Worm (Caenorhabditis elegans): ENCODE data around the gene T21B4.15.

T21B4.15 gene

ce11 chrII:12518008-12518407 is 28.0 kb downstream of the T21B4.15 start (continued):
- TF ChIP-seq mxl-3 (GFP tag; optimal IDR thresholded peaks at IDR 0.05): no peak

- peak; percentile 94 for TF ChIP-seq pqm-1 (tag; optimal IDR thresholded peaks at IDR 0.05)
- peak; percentile 74 for TF ChIP-seq aha-1 (tag)
- peak; percentile 64 for TF ChIP-seq T26A8.4 (GFP tag; IDR thresholded peaks at IDR 0.05)
- peak; percentile 71 for TF ChIP-seq T20F7.1 (GFP tag; optimal IDR thresholded peaks at IDR 0.05)
- TF ChIP-seq nhr-102 (tag; optimal IDR thresholded peaks at IDR 0.05): peak; percentile 85
- TF ChIP-seq mxl-3 (GFP tag; optimal IDR thresholded peaks at IDR 0.05): no peak
- no peak for TF ChIP-seq gei-8 (GFP tag; optimal IDR thresholded peaks at IDR 0.05)
- peak; percentile 49; the same call in 1 of the 2 replicates for TF ChIP-seq lin-1 (GFP tag; IDR thresholded peaks at IDR 0.05)
- no peak for TF ChIP-seq ceh-32 (tag; optimal IDR thresholded peaks at IDR 0.05; ENCODE audit: poor library complexity)
- no peak for TF ChIP-seq tag-97 (GFP tag; IDR thresholded peaks at IDR 0.05)
- TF ChIP-seq aly-2 (tag; optimal IDR thresholded peaks at IDR 0.05): no peak
- peak; percentile 44; the same call in 1 of the 2 replicates for TF ChIP-seq ctbp-1 (GFP tag; IDR thresholded peaks at IDR 0.05)
- peak; percentile 15 for TF ChIP-seq fos-1 (tag; optimal IDR thresholded peaks at IDR 0.05)
- TF ChIP-seq lin-29 (GFP tag; IDR thresholded peaks at IDR 0.05): no peak
- TF ChIP-seq nhr-48 (tag; optimal IDR thresholded peaks at IDR 0.05): peak; percentile 65
- no peak for TF ChIP-seq dmd-8 (GFP tag; IDR thresholded peaks at IDR 0.05)
- TF ChIP-seq ceh-20 (GFP tag; IDR thresholded peaks at IDR 0.05): no peak
- TF ChIP-seq mxl-2 (GFP tag; conservative IDR thresholded peaks at IDR 0.05): peak; percentile 70
- no peak for TF ChIP-seq madf-9 (GFP tag; conservative IDR thresholded peaks at IDR 0.05)
- peak; percentile 95 for TF ChIP-seq dve-1 (tag; optimal IDR thresholded peaks at IDR 0.05; ENCODE audit: insufficient read depth)
- TF ChIP-seq dpl-1 (GFP tag; optimal IDR thresholded peaks at IDR 0.05): no peak
- no peak for TF ChIP-seq sdz-12 (GFP tag; optimal IDR thresholded peaks at IDR 0.05)
- TF ChIP-seq mdl-1 (tag; optimal IDR thresholded peaks at IDR 0.05): peak in 1 of 2 experiments; percentile 50
- TF ChIP-seq D1046.2 (GFP tag; IDR thresholded peaks at IDR 0.05): no peak
- TF ChIP-seq spr-3 (GFP tag; optimal IDR thresholded peaks at IDR 0.05): no peak
- no peak for TF ChIP-seq arid-1 (GFP tag; conservative IDR thresholded peaks at IDR 0.05)
- peak; percentile 74 for TF ChIP-seq ama-1 (optimal IDR thresholded peaks at IDR 0.05)
- TF ChIP-seq F44E2.7 (GFP tag; IDR thresholded peaks at IDR 0.05): no peak
- no peak for TF ChIP-seq zip-11 (GFP tag; IDR thresholded peaks at IDR 0.05)
- peak; percentile 90 for TF ChIP-seq hlh-11 (tag; optimal IDR thresholded peaks at IDR 0.05)
- peak; percentile 86 for TF ChIP-seq nhr-77 (tag; optimal IDR thresholded peaks at IDR 0.05)
- 0 out of 2 replicates have a peak, but pooled peaks have one; percentile 20 for TF ChIP-seq zfp-3 (GFP tag; conservative IDR thresholded peaks at IDR 0.05)
- TF ChIP-seq mes-2 (tag; optimal IDR thresholded peaks at IDR 0.05; ENCODE audit: poor library complexity, severe bottlenecking): peak; percentile 40
- TF ChIP-seq ztf-11 (tag; optimal IDR thresholded peaks at IDR 0.05): no peak
- TF ChIP-seq daf-12 (tag; optimal IDR thresholded peaks at IDR 0.05): no peak
- TF ChIP-seq rbr-2 (tag; optimal IDR thresholded peaks at IDR 0.05): no peak
- TF ChIP-seq ceh-62 (tag; optimal IDR thresholded peaks at IDR 0.05): no peak
- no peak for TF ChIP-seq nhr-11 (tag; optimal IDR thresholded peaks at IDR 0.05)
- TF ChIP-seq attf-4 (tag; optimal IDR thresholded peaks at IDR 0.05): no peak
- TF ChIP-seq egl-43 (GFP tag; IDR thresholded peaks at IDR 0.05): 0 out of 2 replicates have a peak, but pooled peaks have one; percentile 46
- no peak for TF ChIP-seq dmd-9 (GFP tag; IDR thresholded peaks at IDR 0.05)
- TF ChIP-seq Y75B8A.6 (GFP tag; IDR thresholded peaks at IDR 0.05): peak; percentile 87; the same call in 1 of the 2 replicates
- no peak for TF ChIP-seq F49E8.2 (tag; optimal IDR thresholded peaks at IDR 0.05; ENCODE audit: borderline replicate concordance)
- TF ChIP-seq hmg-1.1 (GFP tag; IDR thresholded peaks at IDR 0.05): no peak
- no peak for TF ChIP-seq nhr-25 (tag; optimal IDR thresholded peaks at IDR 0.05; ENCODE audit: borderline replicate concordance, insufficient read depth)
- peak; percentile 69 for TF ChIP-seq set-16 (GFP tag; IDR thresholded peaks at IDR 0.05)
- no peak for TF ChIP-seq vab-7 (GFP tag; IDR thresholded peaks at IDR 0.05)
- no peak for TF ChIP-seq F26F4.8 (GFP tag; conservative IDR thresholded peaks at IDR 0.05)
- TF ChIP-seq lin-15B (tag; optimal IDR thresholded peaks at IDR 0.05): no peak
Measured at ce11 chrII:12518809-12519344, 28.9 kb downstream of the T21B4.15 start, which contains the start of gene srh-70. srh-70 (minus strand) TSS chrII:12518859.
